Worm (Caenorhabditis elegans) whole organism, L2 larva: ENCODE data around the gene wrt-3.
A peak's percentile ranks its signal among the peaks of the same experiment; 100 is the strongest.

ENCODE experiments used
- C34F6.9 ChIP-seq: fragments of 150-350 bp; optimal IDR thresholded peaks from 2 replicates; lab custom pipeline; 2014; ENCODE audit warnings: missing biosample characterization, missing genetic modification characterization
- F13H6.1 ChIP-seq: sonication (generic microtip); optimal IDR thresholded peaks from 2 replicates; lab custom pipeline; 2016; ENCODE audit warnings: missing genetic modification characterization, missing compliant biosample characterization
- Y55F3AM.14 ChIP-seq: fragments of 200-800 bp; sonication (Bioruptor generic); optimal IDR thresholded peaks from 2 replicates; lab custom pipeline; 2018; ENCODE audit warnings: mild to moderate bottlenecking, missing genetic modification characterization, missing compliant biosample characterization
- alr-1 ChIP-seq: fragments of 150-350 bp; optimal IDR thresholded peaks from 2 replicates; lab custom pipeline; 2014; ENCODE audit warnings: missing biosample characterization, missing genetic modification characterization
- aly-2 ChIP-seq: fragments of 150-350 bp; optimal IDR thresholded peaks from 2 replicates; lab custom pipeline; 2014; ENCODE audit warnings: missing biosample characterization, missing genetic modification characterization
- ama-1 ChIP-seq: fragments of 150-350 bp; optimal IDR thresholded peaks from 2 replicates; lab custom pipeline; 2018; ENCODE audit warnings: inconsistent platforms
- blmp-1 ChIP-seq: sonication (generic microtip); optimal IDR thresholded peaks from 2 replicates; lab custom pipeline; 2017; ENCODE audit warnings: missing genetic modification characterization, mild to moderate bottlenecking, missing compliant biosample characterization, antibody characterized with exemption, moderate library complexity; ENCODE audit not compliant: insufficient read depth
- ceh-16 ChIP-seq: fragments of 150-350 bp; optimal IDR thresholded peaks from 2 replicates; lab custom pipeline; 2014; ENCODE audit warnings: missing biosample characterization, missing genetic modification characterization
- ceh-82 ChIP-seq: fragments of 150-350 bp; optimal IDR thresholded peaks from 2 replicates; lab custom pipeline; 2014; ENCODE audit warnings: missing biosample characterization, missing genetic modification characterization
- dmd-4 ChIP-seq: sonication (generic microtip); optimal IDR thresholded peaks from 2 replicates; lab custom pipeline; 2017; ENCODE audit warnings: missing biosample characterization, missing genetic modification characterization
- elt-1 ChIP-seq: fragments of 150-350 bp; optimal IDR thresholded peaks from 2 replicates; lab custom pipeline; 2014; ENCODE audit warnings: missing biosample characterization, missing genetic modification characterization
- fos-1 ChIP-seq: fragments of 150-350 bp; optimal IDR thresholded peaks from 2 replicates; lab custom pipeline; 2014; ENCODE audit warnings: missing biosample characterization, missing genetic modification characterization
- lin-11 ChIP-seq: fragments of 150-350 bp; sonication (generic microtip); optimal IDR thresholded peaks from 2 replicates; lab custom pipeline; 2014; ENCODE audit warnings: missing biosample characterization, missing genetic modification characterization, inconsistent platforms, mixed read lengths
- lsy-2 ChIP-seq, 2 experiments: fragments of 150-350 bp in 1 of 2; sonication (generic microtip) in 1 of 2; optimal IDR thresholded peaks; 2 replicates each; lab custom pipeline; 2014 to 2017; ENCODE audit warnings: missing biosample characterization in 2 of 2, missing genetic modification characterization in 2 of 2
- mab-5 ChIP-seq: fragments of 150-350 bp; optimal IDR thresholded peaks from 2 replicates; lab custom pipeline; 2014; ENCODE audit warnings: missing biosample characterization, missing genetic modification characterization
- mbf-1 ChIP-seq: sonication (generic microtip); optimal IDR thresholded peaks from 2 replicates; lab custom pipeline; 2017; ENCODE audit warnings: missing biosample characterization, missing genetic modification characterization
- nhr-11 ChIP-seq: fragments of 150-350 bp; optimal IDR thresholded peaks from 2 replicates; lab custom pipeline; 2014; ENCODE audit warnings: missing biosample characterization, missing genetic modification characterization
- nhr-12 ChIP-seq: fragments of 150-350 bp; optimal IDR thresholded peaks from 2 replicates; lab custom pipeline; 2014; ENCODE audit warnings: missing biosample characterization, missing genetic modification characterization
- nhr-237 ChIP-seq: fragments of 150-350 bp; optimal IDR thresholded peaks from 2 replicates; lab custom pipeline; 2014; ENCODE audit warnings: missing biosample characterization, missing genetic modification characterization
- nhr-25 ChIP-seq: fragments of 150-350 bp; sonication (generic microtip); optimal IDR thresholded peaks from 3 replicates; lab custom pipeline; 2014; ENCODE audit warnings: missing biosample characterization, missing genetic modification characterization
- nhr-6 ChIP-seq: fragments of 150-350 bp; optimal IDR thresholded peaks from 2 replicates; lab custom pipeline; 2014; ENCODE audit warnings: missing biosample characterization, missing genetic modification characterization
- nhr-77 ChIP-seq: fragments of 150-350 bp; optimal IDR thresholded peaks from 2 replicates; lab custom pipeline; 2014; ENCODE audit warnings: missing biosample characterization, missing genetic modification characterization
- peb-1 ChIP-seq: fragments of 150-350 bp; optimal IDR thresholded peaks from 2 replicates; lab custom pipeline; 2014; ENCODE audit warnings: missing biosample characterization, missing genetic modification characterization
- sma-3 ChIP-seq: sonication (generic microtip); optimal IDR thresholded peaks from 2 replicates; lab custom pipeline; 2016; ENCODE audit warnings: missing genetic modification reagents, missing genetic modification characterization, missing compliant biosample characterization
- sma-9 ChIP-seq, 2 experiments: fragments of 150-350 bp in 1 of 2; sonication (generic microtip) in 1 of 2; optimal IDR thresholded peaks; 2 replicates each; lab custom pipeline; 2014 to 2016; ENCODE audit warnings: missing genetic modification characterization in 2 of 2, mild to moderate bottlenecking in 1 of 2, missing biosample characterization in 1 of 2, missing compliant biosample characterization in 1 of 2, missing genetic modification reagents in 1 of 2, moderate library complexity in 1 of 2
- snpc-4 ChIP-seq: fragments of 150-350 bp; optimal IDR thresholded peaks from 2 replicates; lab custom pipeline; 2014; ENCODE audit warnings: missing biosample characterization, missing genetic modification characterization
- unc-62 ChIP-seq: fragments of 150-350 bp; optimal IDR thresholded peaks from 2 replicates; lab custom pipeline; 2014; ENCODE audit warnings: missing biosample characterization, missing genetic modification reagents, missing genetic modification characterization
- ztf-1 ChIP-seq: fragments of 200-800 bp; sonication (Bioruptor generic); conservative IDR thresholded peaks from 2 replicates; pipeline ENCODE4 v1.3.6; 2022; ENCODE audit warnings: missing genetic modification characterization, missing compliant biosample characterization

Gene wrt-3

ce11 chrIV:9486779-9487178, 9.5 kb upstream of the wrt-3 start:
- no peak for TF ChIP-seq nhr-6 (tag; lab: Kevin White, UChicago)
- no peak for TF ChIP-seq dmd-4 (tag; lab: Kevin White, UChicago)
- no peak for TF ChIP-seq fos-1 (tag; lab: Kevin White, UChicago)
- TF ChIP-seq nhr-12 = no peak
- TF ChIP-seq blmp-1 (tag; lab: Kevin White, UChicago) = no peak
- TF ChIP-seq nhr-25 (tag; lab: Kevin White, UChicago) = no peak
- no peak for TF ChIP-seq lsy-2 (tag; optimal IDR thresholded peaks at IDR 0.05; lab: Kevin White, UChicago)
- no peak for TF ChIP-seq lin-11 (tag; lab: Kevin White, UChicago)
- no peak for TF ChIP-seq C34F6.9
- TF ChIP-seq ceh-16 (tag; lab: Kevin White, UChicago) = no peak
- TF ChIP-seq F13H6.1 (tag; lab: Kevin White, UChicago) = no peak
- no peak for TF ChIP-seq elt-1
- TF ChIP-seq nhr-77 (tag; lab: Kevin White, UChicago) = no peak
- no peak for TF ChIP-seq unc-62 (GFP tag; lab: Kevin White, UChicago)
- no peak for TF ChIP-seq mab-5 (tag; lab: Kevin White, UChicago)
- TF ChIP-seq Y55F3AM.14 (GFP tag; lab: Kevin White, UChicago) = no peak
- TF ChIP-seq nhr-11 (tag; lab: Kevin White, UChicago) = no peak
- TF ChIP-seq mbf-1 (tag; lab: Kevin White, UChicago) = no peak

- TF ChIP-seq blmp-1 (tag; lab: Kevin White, UChicago) (no peak), elt-1 (no peak), unc-62 (GFP tag; lab: Kevin White, UChicago) (no peak), nhr-6 (tag; lab: Kevin White, UChicago) (no peak), ceh-82 (tag; lab: Kevin White, UChicago) (no peak), Y55F3AM.14 (GFP tag; lab: Kevin White, UChicago) (no peak)
Measured at ce11 chrIV:9485972-9486371, 8.7 kb upstream of the wrt-3 start, which contains the start of gene sru-2. sru-2 (plus strand) TSS chrIV:9486272.

DNA sequence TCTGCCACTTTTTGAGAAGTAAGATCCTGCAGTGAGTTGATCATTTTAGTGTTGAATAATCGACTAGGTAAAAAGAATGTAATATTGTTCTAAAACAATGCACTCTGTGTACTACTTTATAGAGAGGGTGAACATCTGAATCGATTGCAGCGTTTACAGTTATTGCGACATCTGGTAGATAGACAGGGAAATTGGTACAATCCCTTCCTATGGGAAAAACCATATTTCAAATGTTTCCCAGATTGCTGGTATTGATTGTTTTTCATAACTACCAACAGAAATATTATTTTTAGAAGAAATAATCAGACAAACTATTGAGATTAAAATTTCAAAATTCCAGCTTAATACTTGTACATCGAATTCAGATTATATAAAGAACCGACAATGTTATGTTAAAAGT, 7.8 kb upstream of the wrt-3 start, which contains the start of gene gadr-2:
TSS of gene gadr-2 (minus strand) at position 101 of the 400 bp plus-strand sequence.
- no peak for TF ChIP-seq sma-3
- no peak for TF ChIP-seq elt-1
- no peak for TF ChIP-seq aly-2 (tag; lab: Kevin White, UChicago)
- TF ChIP-seq nhr-12 = no peak
- TF ChIP-seq Y55F3AM.14 (GFP tag; lab: Kevin White, UChicago) = no peak
- no peak for TF ChIP-seq alr-1
- no peak for TF ChIP-seq snpc-4

DNA sequence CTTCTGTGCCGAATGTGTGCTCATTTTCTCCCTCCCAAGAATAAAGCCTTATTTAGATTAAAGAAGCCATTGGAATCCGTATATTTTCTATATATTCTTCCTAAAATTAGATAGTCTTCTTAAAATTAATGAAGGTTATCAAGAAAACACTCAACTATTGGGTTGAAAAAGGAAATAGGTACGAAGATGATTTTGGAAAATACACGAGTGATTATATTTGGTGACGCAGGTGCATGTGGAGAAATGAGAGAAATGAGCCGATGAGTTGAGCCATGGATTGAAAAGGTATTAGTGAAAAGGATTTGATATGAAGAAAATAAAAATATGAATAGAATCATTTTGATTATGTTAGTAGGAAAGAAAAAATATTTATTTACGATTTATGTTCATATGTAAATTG, 3.7 kb upstream of the wrt-3 start, which contains the start of gene cng-3:
TSS of gene cng-3 (minus strand) at position 102 of the 400 bp plus-strand sequence.
- no peak for TF ChIP-seq fos-1 (tag; lab: Kevin White, UChicago)
- no peak for TF ChIP-seq ztf-1 (GFP tag; lab: Robert Waterston, UW)
- no peak for TF ChIP-seq F13H6.1 (tag; lab: Kevin White, UChicago)
- no peak for TF ChIP-seq Y55F3AM.14 (GFP tag; lab: Kevin White, UChicago)
- TF ChIP-seq mbf-1 (tag; lab: Kevin White, UChicago) = no peak
- TF ChIP-seq, all 48 proteins: peak for 0

DNA sequence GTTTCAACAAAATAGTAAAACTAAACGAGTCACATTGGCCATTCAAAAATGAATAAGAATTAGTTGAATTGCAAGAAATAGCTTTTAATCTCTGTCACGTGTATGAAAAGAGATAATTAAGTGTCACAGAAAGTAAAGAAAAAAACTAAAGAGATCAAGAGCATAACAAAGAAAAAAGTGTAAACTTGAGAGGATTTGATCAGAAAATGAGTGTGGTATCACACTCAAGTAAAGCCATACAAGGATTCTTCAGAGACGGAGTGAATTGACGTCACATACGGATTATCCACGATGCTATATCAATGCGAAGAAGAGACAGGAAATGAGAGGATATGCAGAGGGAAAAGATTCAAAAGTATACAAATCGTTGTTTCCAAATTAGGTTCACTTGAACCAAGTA, 8.0 kb downstream of the wrt-3 start:
- TF ChIP-seq peb-1 (tag; lab: Kevin White, UChicago) (no peak), sma-9 (GFP tag; optimal IDR thresholded peaks at IDR 0.05; lab: Kevin White, UChicago) (peak; percentile 7), sma-9 (tag; optimal IDR thresholded peaks at IDR 0.05; lab: Kevin White, UChicago) (no peak)

DNA sequence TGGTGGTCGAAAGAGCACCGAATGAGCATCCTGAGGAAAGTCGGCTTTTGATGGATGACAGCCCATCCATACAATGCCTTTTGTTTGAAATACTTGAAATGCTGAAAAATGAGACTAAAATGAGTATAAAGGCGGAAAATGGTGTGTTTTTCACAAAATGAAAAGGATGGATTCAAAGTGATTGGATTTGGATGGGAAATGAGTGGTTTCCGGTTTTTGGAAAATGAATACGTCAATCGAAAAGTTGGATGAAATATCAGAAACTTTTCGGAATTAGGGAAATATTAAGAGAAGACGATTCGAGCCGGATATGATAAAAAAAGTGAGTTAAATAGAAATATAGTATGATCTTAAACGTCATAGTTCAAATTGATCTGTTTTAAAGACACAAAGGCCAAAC, 9.8 kb downstream of the wrt-3 start, which contains the start of gene F38E11.6:
TSS of gene F38E11.6 (minus strand) at position 101 of the 400 bp plus-strand sequence.
- no peak for TF ChIP-seq nhr-237 (tag; lab: Kevin White, UChicago)
- TF ChIP-seq, all 48 proteins: peak for 0

ce11 chrIV:9464345-9464783, 12.9 kb downstream of the wrt-3 start:
- TF ChIP-seq ama-1 (lab: Kevin White, UChicago) (peak; percentile 20), nhr-12 (no peak), snpc-4 (peak; percentile 78)
